Worm (Caenorhabditis elegans) whole organism, L4 larva: ENCODE data around the gene T24C12.1.

Experiments
- ZK546.5 ChIP-seq, 2 experiments: sonication (generic microtip); optimal IDR thresholded peaks; 2 replicates each; lab custom pipeline; 2017; ENCODE audit warnings: missing biosample characterization in 2 of 2, missing genetic modification characterization in 2 of 2
- aly-2 ChIP-seq: sonication (generic microtip); optimal IDR thresholded peaks from 2 replicates; lab custom pipeline; 2018; ENCODE audit warnings: missing biosample characterization, missing genetic modification characterization
- ceh-62 ChIP-seq: sonication (generic microtip); optimal IDR thresholded peaks from 2 replicates; lab custom pipeline; 2017; ENCODE audit warnings: missing biosample characterization, missing genetic modification characterization
- egl-43 ChIP-seq: fragments of 200-800 bp; sonication (Bioruptor generic); IDR thresholded peaks from 2 replicates; pipeline ENCODE4 v1.3.6; 2022; ENCODE audit warnings: missing genetic modification reagents, missing genetic modification characterization, missing compliant biosample characterization
- fos-1 ChIP-seq: fragments of 150-350 bp; optimal IDR thresholded peaks from 2 replicates; lab custom pipeline; 2014; ENCODE audit warnings: missing biosample characterization, missing genetic modification characterization
- lin-13 ChIP-seq: fragments of 150-350 bp; optimal IDR thresholded peaks from 2 replicates; lab custom pipeline; 2014; ENCODE audit warnings: missing biosample characterization, missing genetic modification reagents, missing genetic modification characterization
- lsy-2 ChIP-seq, 2 experiments: fragments of 150-350 bp in 1 of 2; sonication (generic microtip) in 1 of 2; optimal IDR thresholded peaks; 2 replicates each; lab custom pipeline; 2014 to 2017; ENCODE audit warnings: missing biosample characterization in 2 of 2, missing genetic modification characterization in 2 of 2
- skn-1 ChIP-seq: fragments of 150-350 bp; optimal IDR thresholded peaks from 2 replicates; lab custom pipeline; 2014; ENCODE audit warnings: missing biosample characterization, missing genetic modification characterization
- snpc-1.2 ChIP-seq: fragments of 200-800 bp; sonication (Bioruptor generic); IDR thresholded peaks from 2 replicates; pipeline ENCODE4 v1.3.6; 2022; ENCODE audit warnings: missing genetic modification reagents, missing genetic modification characterization, missing compliant biosample characterization
- unc-62 ChIP-seq, 3 experiments: fragments of 150-350 bp in 1 of 3; sonication (generic microtip); optimal IDR thresholded peaks in 2 of 3; peaks in 1 of 3; 1 replicate in 1 of 3; 2 replicates in 2 of 3; lab custom pipeline; 2014 to 2017; ENCODE audit warnings: missing biosample characterization in 3 of 3, missing genetic modification characterization in 3 of 3, missing genetic modification reagents in 3 of 3, missing genotype in 1 of 3
- ztf-11 ChIP-seq: fragments of 150-350 bp; optimal IDR thresholded peaks from 2 replicates; lab custom pipeline; 2014; ENCODE audit warnings: missing biosample characterization, missing genetic modification characterization

ce11 chrX:2210751-2211150, 11.5 kb downstream of the T24C12.1 start, which contains the start of gene peb-1:
- TF ChIP-seq lin-13 (GFP tag; lab: Kevin White, UChicago) (no peak), snpc-1.2 (no peak), ceh-62 (tag; lab: Kevin White, UChicago) (no peak), aly-2 (tag; lab: Kevin White, UChicago) (no peak), ZK546.5 (tag; optimal IDR thresholded peaks at IDR 0.05; lab: Kevin White, UChicago) (no peak), lsy-2 (tag; optimal IDR thresholded peaks at IDR 0.05; lab: Kevin White, UChicago) (no peak), skn-1 (tag; lab: Kevin White, UChicago) (no peak), ztf-11 (no peak), unc-62 (GFP tag; optimal IDR thresholded peaks at IDR 0.05 in 1 of 2; lab: Kevin White, UChicago) (no peak), unc-62 (tag; optimal IDR thresholded peaks at IDR 0.05; lab: Kevin White, UChicago) (no peak), fos-1 (tag; lab: Kevin White, UChicago) (no peak), egl-43 (GFP tag; lab: Robert Waterston, UW) (no peak)
